Fruit fly (Drosophila melanogaster) whole organism, embryonic: Measurements from ENCODE around the gene vsg.
A peak's percentile ranks its signal among the peaks of the same experiment; 100 is the strongest.

ENCODE experiments used
- Adf1 ChIP-seq: fragments of 200-800 bp; sonication (Bioruptor generic); IDR thresholded peaks from 2 replicates; pipeline ENCODE4 v1.3.6; 2022; ENCODE audit warnings: missing biosample characterization, missing genetic modification characterization
- Aef1 ChIP-seq: fragments of 200-800 bp; sonication (Bioruptor generic); IDR thresholded peaks from 3 replicates; pipeline ENCODE4 v1.3.6; 2022; ENCODE audit warnings: missing biosample characterization, missing genetic modification characterization
- Atf6 ChIP-seq: fragments of 200-800 bp; sonication (Bioruptor generic); IDR thresholded peaks from 2 replicates; pipeline ENCODE4 v1.3.6; 2022; ENCODE audit warnings: missing biosample characterization, missing genetic modification characterization
- CG10147 ChIP-seq: fragments of 200-800 bp; sonication (Bioruptor generic); optimal IDR thresholded peaks from 2 replicates; lab custom pipeline; 2019; ENCODE audit warnings: missing biosample characterization, mild to moderate bottlenecking, missing genetic modification characterization, moderate library complexity
- CG10209 ChIP-seq: fragments of 200-800 bp; sonication (Bioruptor generic); optimal IDR thresholded peaks from 3 replicates; lab custom pipeline; 2017; ENCODE audit warnings: missing biosample characterization, mild to moderate bottlenecking, missing genetic modification characterization, missing genetic modification reagents
- CG12104 ChIP-seq: fragments of 200-800 bp; sonication (Bioruptor generic); optimal IDR thresholded peaks from 3 replicates; lab custom pipeline; 2016; ENCODE audit warnings: missing biosample characterization, missing genetic modification characterization
- CG12659 ChIP-seq: fragments of 200-800 bp; sonication (Bioruptor generic); optimal IDR thresholded peaks from 3 replicates; lab custom pipeline; 2017; ENCODE audit warnings: mild to moderate bottlenecking, missing biosample characterization, missing genetic modification reagents, missing genetic modification characterization
- CG12942 ChIP-seq: fragments of 200-800 bp; sonication (Bioruptor generic); optimal IDR thresholded peaks from 3 replicates; lab custom pipeline; 2016; ENCODE audit warnings: missing biosample characterization, missing genetic modification characterization
- CG13123 ChIP-seq: fragments of 200-800 bp; sonication (Bioruptor generic); optimal IDR thresholded peaks from 2 replicates; lab custom pipeline; 2016; ENCODE audit warnings: missing biosample characterization, missing genetic modification characterization
- CG13296 ChIP-seq: fragments of 200-800 bp; sonication (Bioruptor generic); optimal IDR thresholded peaks from 3 replicates; lab custom pipeline; 2018; ENCODE audit warnings: missing biosample characterization, mild to moderate bottlenecking, missing genetic modification characterization
- CG13624 ChIP-seq: fragments of 200-800 bp; sonication (Bioruptor generic); optimal IDR thresholded peaks from 2 replicates; lab custom pipeline; 2016; ENCODE audit warnings: missing biosample characterization, missing genetic modification characterization
- CG1602 ChIP-seq: fragments of 200-800 bp; sonication (Bioruptor generic); optimal IDR thresholded peaks from 3 replicates; lab custom pipeline; 2016; ENCODE audit warnings: missing biosample characterization, missing genetic modification characterization
- CG17385 ChIP-seq: fragments of 200-800 bp; sonication (Bioruptor generic); optimal IDR thresholded peaks from 3 replicates; lab custom pipeline; 2018; ENCODE audit warnings: missing biosample characterization, mild to moderate bottlenecking, missing genetic modification characterization
- CG2120 ChIP-seq: fragments of 200-800 bp; sonication (Bioruptor generic); optimal IDR thresholded peaks from 3 replicates; lab custom pipeline; 2016; ENCODE audit warnings: missing biosample characterization, missing genetic modification characterization
- CG31441 ChIP-seq: fragments of 200-800 bp; sonication (Bioruptor generic); IDR thresholded peaks from 2 replicates; pipeline ENCODE4 v1.3.6; 2022; ENCODE audit warnings: missing biosample characterization, missing genetic modification characterization
- CG3995 ChIP-seq: fragments of 200-800 bp; sonication (Bioruptor generic); optimal IDR thresholded peaks from 3 replicates; lab custom pipeline; 2016; ENCODE audit warnings: missing biosample characterization, missing genetic modification characterization
- CG7556 ChIP-seq: fragments of 200-800 bp; sonication (Bioruptor generic); optimal IDR thresholded peaks from 2 replicates; lab custom pipeline; 2017; ENCODE audit warnings: missing biosample characterization, mild to moderate bottlenecking, missing genetic modification characterization
- CG7745 ChIP-seq: fragments of 200-800 bp; sonication (Bioruptor generic); optimal IDR thresholded peaks from 2 replicates; lab custom pipeline; 2018; ENCODE audit warnings: missing biosample characterization, mild to moderate bottlenecking, missing genetic modification characterization, moderate library complexity
- CG7839 ChIP-seq: fragments of 200-800 bp; sonication (Bioruptor generic); optimal IDR thresholded peaks from 3 replicates; lab custom pipeline; 2018; ENCODE audit warnings: missing biosample characterization, mild to moderate bottlenecking, missing genetic modification characterization, moderate library complexity
- CG9609 ChIP-seq: fragments of 200-800 bp; sonication (Bioruptor generic); optimal IDR thresholded peaks from 3 replicates; lab custom pipeline; 2016; ENCODE audit warnings: missing biosample characterization, missing genetic modification characterization
- CoRest ChIP-seq: fragments of 200-800 bp; sonication (Bioruptor generic); optimal IDR thresholded peaks from 3 replicates; lab custom pipeline; 2018; ENCODE audit warnings: missing biosample characterization, mild to moderate bottlenecking, missing genetic modification characterization, moderate library complexity
- Dek ChIP-seq: fragments of 200-800 bp; sonication (Bioruptor generic); optimal IDR thresholded peaks from 3 replicates; lab custom pipeline; 2019; ENCODE audit warnings: missing biosample characterization, mild to moderate bottlenecking, missing genetic modification characterization, moderate library complexity
- Fer1 ChIP-seq: fragments of 200-800 bp; sonication (Bioruptor generic); optimal IDR thresholded peaks from 2 replicates; lab custom pipeline; 2017; ENCODE audit warnings: missing biosample characterization, mild to moderate bottlenecking, missing genetic modification characterization
- HLH3B ChIP-seq: fragments of 200-800 bp; sonication (Bioruptor generic); IDR thresholded peaks from 2 replicates; pipeline ENCODE4 v1.3.6; 2022; ENCODE audit warnings: missing biosample characterization, missing genetic modification characterization
- Hmr ChIP-seq: fragments of 200-800 bp; sonication (Bioruptor generic); optimal IDR thresholded peaks from 3 replicates; lab custom pipeline; 2017; ENCODE audit warnings: mild to moderate bottlenecking, missing biosample characterization, missing genetic modification reagents, missing genetic modification characterization
- Hr3 ChIP-seq: fragments of 200-800 bp; sonication (Bioruptor generic); optimal IDR thresholded peaks from 3 replicates; lab custom pipeline; 2016; ENCODE audit warnings: missing biosample characterization, missing genetic modification characterization
- MESR4 ChIP-seq: fragments of 200-800 bp; sonication (Bioruptor generic); optimal IDR thresholded peaks from 2 replicates; lab custom pipeline; 2018; ENCODE audit warnings: missing biosample characterization, mild to moderate bottlenecking, missing genetic modification characterization, moderate library complexity
- Mad ChIP-seq: fragments of 200-800 bp; sonication (Bioruptor generic); optimal IDR thresholded peaks from 2 replicates; lab custom pipeline; 2016; ENCODE audit warnings: missing biosample characterization, missing genetic modification characterization
- Med ChIP-seq: fragments of 200-800 bp; sonication (Bioruptor generic); peaks from one replicate; lab custom pipeline; 2016; ENCODE audit warnings: missing biosample characterization, missing genetic modification characterization, mild to moderate bottlenecking, inconsistent platforms, moderate library complexity
- Oli ChIP-seq: fragments of 200-800 bp; sonication (Bioruptor generic); optimal IDR thresholded peaks from 2 replicates; lab custom pipeline; 2018; ENCODE audit warnings: missing biosample characterization, mild to moderate bottlenecking, missing genetic modification characterization, moderate library complexity
- Pdp1 ChIP-seq, 2 experiments: fragments of 200-800 bp; sonication (Bioruptor generic); optimal IDR thresholded peaks; 3 replicates each; lab custom pipeline; 2016; ENCODE audit warnings: missing biosample characterization in 2 of 2, missing genetic modification characterization in 2 of 2, mild to moderate bottlenecking in 1 of 2, moderate library complexity in 1 of 2
- Six4 ChIP-seq: fragments of 200-800 bp; sonication (Bioruptor generic); optimal IDR thresholded peaks from 2 replicates; lab custom pipeline; 2016; ENCODE audit warnings: missing biosample characterization, missing genetic modification characterization
- amos ChIP-seq: fragments of 200-800 bp; sonication (Bioruptor generic); IDR thresholded peaks from 2 replicates; pipeline ENCODE4 v1.3.6; 2022; ENCODE audit warnings: missing biosample characterization, missing genetic modification characterization; ENCODE audit not compliant: partially characterized antibody
- ap ChIP-seq: fragments of 200-800 bp; sonication (Bioruptor generic); IDR thresholded peaks from 2 replicates; pipeline ENCODE4 v1.3.6; 2022; ENCODE audit warnings: missing biosample characterization, missing genetic modification characterization
- caup ChIP-seq: fragments of 200-800 bp; sonication (Bioruptor generic); optimal IDR thresholded peaks from 3 replicates; lab custom pipeline; 2017; ENCODE audit warnings: missing biosample characterization, mild to moderate bottlenecking, missing genetic modification characterization, moderate library complexity; ENCODE audit not compliant: severe bottlenecking
- crc ChIP-seq: fragments of 200-800 bp; sonication (Bioruptor generic); optimal IDR thresholded peaks from 2 replicates; lab custom pipeline; 2016; ENCODE audit warnings: missing biosample characterization, missing genetic modification characterization
- crol ChIP-seq: fragments of 200-800 bp; sonication (Bioruptor generic); IDR thresholded peaks from 2 replicates; pipeline ENCODE4 v1.3.6; 2022; ENCODE audit warnings: missing biosample characterization, missing genetic modification characterization
- gem ChIP-seq: fragments of 200-800 bp; sonication (Bioruptor generic); optimal IDR thresholded peaks from 2 replicates; lab custom pipeline; 2019; ENCODE audit warnings: missing biosample characterization, mild to moderate bottlenecking, missing genetic modification characterization, moderate library complexity
- grau ChIP-seq: fragments of 200-800 bp; optimal IDR thresholded peaks from 3 replicates; lab custom pipeline; 2019; ENCODE audit warnings: missing biosample characterization, mild to moderate bottlenecking, missing genetic modification characterization, moderate library complexity
- hth ChIP-seq: fragments of >200 bp; optimal IDR thresholded peaks from 2 replicates; lab custom pipeline; 2017; ENCODE audit warnings: inconsistent platforms
- lov ChIP-seq, 2 experiments: fragments of 200-800 bp in 1 of 2; fragments of >200 bp in 1 of 2; sonication (Bioruptor generic) in 1 of 2; IDR thresholded peaks in 1 of 2; optimal IDR thresholded peaks in 1 of 2; 2 replicates in 1 of 2; 3 replicates in 1 of 2; pipeline versions ENCODE4 v1.3.6 to Lab custom; 2017 to 2022; ENCODE audit warnings: missing biosample characterization in 1 of 2, missing genetic modification characterization in 1 of 2
- pum ChIP-seq: fragments of 200-800 bp; sonication (Bioruptor generic); optimal IDR thresholded peaks from 2 replicates; lab custom pipeline; 2016; ENCODE audit warnings: missing biosample characterization, missing genetic modification characterization
- scrt ChIP-seq: fragments of 200-800 bp; sonication (Bioruptor generic); optimal IDR thresholded peaks from 2 replicates; lab custom pipeline; 2018; ENCODE audit warnings: missing biosample characterization, mild to moderate bottlenecking, missing genetic modification characterization, moderate library complexity
- sima ChIP-seq: fragments of 200-800 bp; sonication (Bioruptor generic); optimal IDR thresholded peaks from 2 replicates; lab custom pipeline; 2016; ENCODE audit warnings: missing biosample characterization, missing genetic modification characterization
- slou ChIP-seq: fragments of 200-800 bp; sonication (Bioruptor generic); optimal IDR thresholded peaks from 3 replicates; lab custom pipeline; 2016; ENCODE audit warnings: missing biosample characterization, missing genetic modification characterization
- trh ChIP-seq: fragments of 200-800 bp; sonication (Bioruptor generic); optimal IDR thresholded peaks from 2 replicates; lab custom pipeline; 2016; ENCODE audit warnings: missing biosample characterization, missing genetic modification characterization
- ttk ChIP-seq: fragments of 200-800 bp; sonication (Bioruptor generic); IDR thresholded peaks from 2 replicates; pipeline ENCODE4 v2.1.2; 2022; ENCODE audit warnings: missing biosample characterization, missing genetic modification characterization
- zfh1 ChIP-seq: fragments of 200-800 bp; sonication (Bioruptor generic); IDR thresholded peaks from 3 replicates; pipeline ENCODE4 v1.3.6; 2022; ENCODE audit warnings: missing biosample characterization, missing genetic modification characterization

The vsg gene

dm6 chr3L:9690798-9691475, 23.2 kb upstream of the vsg start (continued):
- peak; percentile 49 for TF ChIP-seq CG13624 (GFP tag; lab: Kevin White, UChicago)
- no peak for TF ChIP-seq CG7556
- peak; percentile 65 for TF ChIP-seq crol (GFP tag; lab: Robert Waterston, UW)
- no peak for TF ChIP-seq MESR4 (GFP tag; lab: Kevin White, UChicago)
- no peak for TF ChIP-seq CG9609 (GFP tag; lab: Kevin White, UChicago)
- TF ChIP-seq HLH3B (GFP tag; lab: Robert Waterston, UW): no peak
- TF ChIP-seq CG7839 (tag; lab: Kevin White, UChicago): peak; percentile 64
- TF ChIP-seq ttk (GFP tag; lab: Robert Waterston, UW): no peak
- peak; percentile 9 for TF ChIP-seq CG12104 (GFP tag; lab: Kevin White, UChicago)
- TF ChIP-seq Atf6 (GFP tag; lab: Robert Waterston, UW): peak; percentile 28; the same call in 1 of the 2 replicates
- peak; percentile 46 for TF ChIP-seq CG10209 (GFP tag; lab: Kevin White, UChicago)
- TF ChIP-seq caup (GFP tag; lab: Kevin White, UChicago): peak; percentile 25
- TF ChIP-seq Hr3: peak; percentile 29
- no peak for TF ChIP-seq slou (GFP tag; lab: Kevin White, UChicago)
- TF ChIP-seq trh: no peak
- TF ChIP-seq pum (GFP tag; lab: Kevin White, UChicago): no peak
- peak; percentile 51 for TF ChIP-seq Hmr (GFP tag; lab: Kevin White, UChicago)
- TF ChIP-seq Med (GFP tag; lab: Kevin White, UChicago): peak; percentile 73
- no peak for TF ChIP-seq sima (GFP tag; lab: Kevin White, UChicago)
- TF ChIP-seq Dek (tag; lab: Kevin White, UChicago): peak; percentile 45
- TF ChIP-seq crc (GFP tag; lab: Kevin White, UChicago): peak; percentile 8
- peak; percentile 50 for TF ChIP-seq CG13296 (GFP tag; lab: Kevin White, UChicago)
- TF ChIP-seq CG13123 (GFP tag; lab: Kevin White, UChicago): no peak
- no peak for TF ChIP-seq Aef1 (GFP tag; lab: Robert Waterston, UW)
- peak; percentile 87 for TF ChIP-seq CG2120 (GFP tag; lab: Kevin White, UChicago)
- TF ChIP-seq Pdp1 (GFP tag; optimal IDR thresholded peaks at IDR 0.05; lab: Kevin White, UChicago): peak in 1 of 2 experiments; percentile 15
- no peak for TF ChIP-seq amos (GFP tag; lab: Robert Waterston, UW)
- TF ChIP-seq zfh1 (GFP tag; lab: Robert Waterston, UW): no peak
- TF ChIP-seq CG7745 (tag; lab: Kevin White, UChicago): no peak
- TF ChIP-seq Oli: peak; percentile 43
- TF ChIP-seq lov (optimal IDR thresholded peaks at IDR 0.05; lab: Kevin White, UChicago): no peak
- no peak for TF ChIP-seq lov (GFP tag; IDR thresholded peaks at IDR 0.05; lab: Robert Waterston, UW)
- peak; percentile 6 for TF ChIP-seq CG3995 (GFP tag; lab: Kevin White, UChicago)
- peak; percentile 69 for TF ChIP-seq gem (tag; lab: Kevin White, UChicago)
- peak; percentile 56 for TF ChIP-seq scrt (GFP tag; lab: Kevin White, UChicago)
- peak; percentile 58 for TF ChIP-seq CG12659 (GFP tag; lab: Kevin White, UChicago)
- peak; percentile 91 for TF ChIP-seq grau (tag; lab: Kevin White, UChicago)
- peak; percentile 38 for TF ChIP-seq CG10147 (GFP tag; lab: Kevin White, UChicago)
- no peak for TF ChIP-seq CG12942
- peak; percentile 69 for TF ChIP-seq Fer1
- TF ChIP-seq CG17385 (GFP tag; lab: Kevin White, UChicago): peak; percentile 48
- no peak for TF ChIP-seq hth (lab: Kevin White, UChicago)
- 0 out of 2 replicates have a peak, but pooled peaks have one; percentile 9 for TF ChIP-seq CG31441 (GFP tag; lab: Robert Waterston, UW)
- TF ChIP-seq CG1602 (GFP tag; lab: Kevin White, UChicago): no peak
- 0 out of 2 replicates have a peak, but pooled peaks have one; percentile 6 for TF ChIP-seq ap
- TF ChIP-seq Adf1 (GFP tag; lab: Robert Waterston, UW): 0 out of 2 replicates have a peak, but pooled peaks have one; percentile 6
- no peak for TF ChIP-seq Six4
- TF ChIP-seq Mad: no peak
- peak; percentile 58 for TF ChIP-seq CoRest
